Worm (Caenorhabditis elegans): Measurements from ENCODE around the gene C06E8.5.

DNA sequence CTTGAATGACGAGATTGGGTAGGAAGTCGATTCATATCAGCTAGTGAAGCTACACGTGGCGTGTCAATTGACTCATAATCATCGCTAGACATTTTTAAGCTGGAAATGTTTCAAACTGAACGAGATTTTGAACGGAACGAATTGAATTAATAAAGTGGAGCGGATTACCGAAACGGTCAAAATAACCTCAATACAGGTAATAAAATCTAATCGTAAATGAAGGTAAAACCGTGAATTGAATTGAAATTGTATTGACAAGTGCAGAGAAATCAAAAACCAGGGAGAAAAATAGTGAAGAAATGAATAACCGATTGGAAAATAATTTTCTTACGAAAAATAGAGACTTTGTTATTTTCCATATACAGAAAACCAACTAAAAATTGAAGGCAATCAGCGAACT lies 23.9 kb upstream of the C06E8.5 start, which contains the start of gene cyk-1:
- TF ChIP-seq unc-130 (tag; optimal IDR thresholded peaks at IDR 0.05) (no peak), nhr-90 (tag; optimal IDR thresholded peaks at IDR 0.05; ENCODE audit: poor library complexity) (no peak), zag-1 (tag; optimal IDR thresholded peaks at IDR 0.05) (no peak), snpc-4 (tag; optimal IDR thresholded peaks at IDR 0.05) (no peak), nhr-12 (tag; optimal IDR thresholded peaks at IDR 0.05) (no peak), skn-1 (tag; optimal IDR thresholded peaks at IDR 0.05) (no peak), lsy-2 (tag; optimal IDR thresholded peaks at IDR 0.05) (no peak), fkh-10 (GFP tag; optimal IDR thresholded peaks at IDR 0.05) (no peak)
